Fruit fly (Drosophila melanogaster): Measurements from ENCODE around the gene ko.

ko gene

DNA sequence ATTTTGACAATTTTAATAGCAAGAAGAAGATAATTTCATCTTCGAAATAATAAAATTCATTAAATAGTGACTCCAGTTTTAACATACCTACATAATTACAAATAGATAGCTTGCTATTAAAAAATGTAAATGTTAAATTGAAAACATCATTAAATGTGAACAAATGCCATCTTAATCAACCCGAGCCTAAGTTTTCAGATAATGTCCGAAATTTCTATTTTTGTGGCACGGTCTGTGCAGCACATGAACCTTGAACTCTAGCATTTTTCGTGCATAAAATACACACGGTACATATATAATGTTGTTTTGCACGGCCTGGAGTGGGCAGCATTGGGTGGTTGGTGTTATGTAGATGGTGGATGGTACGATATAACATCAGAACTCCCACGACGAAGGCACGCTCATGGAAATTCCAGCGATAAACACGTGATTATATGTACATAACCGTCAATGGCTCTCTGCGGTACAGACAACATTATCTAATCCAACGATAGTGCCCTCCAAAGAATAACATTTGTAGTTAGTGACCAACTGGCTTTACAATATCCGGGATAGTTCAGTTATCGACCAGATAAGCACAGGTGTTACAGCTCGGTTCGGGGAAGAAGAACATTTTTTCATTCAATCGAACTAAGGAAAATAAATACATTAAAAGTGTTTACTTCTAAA is 80.8 kb downstream of the ko start:
- no peak for TF ChIP-seq noc (tag; optimal IDR thresholded peaks at IDR 0.05)

DNA sequence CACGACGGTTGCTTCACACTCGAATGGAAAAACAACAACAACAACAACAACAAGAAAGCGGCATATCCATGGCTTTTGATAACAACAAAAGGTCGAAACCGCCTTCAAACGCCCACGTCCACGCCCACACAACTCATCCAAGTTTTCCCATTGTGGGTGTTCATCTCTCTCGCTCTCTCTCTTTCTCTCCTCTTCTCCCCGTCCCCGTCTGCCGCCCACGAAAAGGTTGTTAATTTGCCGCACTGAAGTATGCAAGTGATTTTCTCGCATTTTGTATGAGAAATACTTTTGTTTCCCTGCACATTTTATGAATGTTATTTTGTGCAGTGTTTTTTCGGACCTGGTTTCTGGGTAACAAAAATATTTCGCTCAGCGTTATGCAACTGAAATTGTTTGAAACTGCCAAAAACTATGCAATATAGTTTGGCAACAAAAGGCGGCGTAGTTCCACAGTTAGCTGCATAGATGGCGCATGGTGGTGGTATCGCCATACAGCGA is 81.5 kb downstream of the ko start:
- TF ChIP-seq noc (tag; optimal IDR thresholded peaks at IDR 0.05) = no peak

dm6 chr3L:21047734-21048657 is 83.0 kb downstream of the ko start:
- no peak for TF ChIP-seq noc (tag; optimal IDR thresholded peaks at IDR 0.05)

DNA sequence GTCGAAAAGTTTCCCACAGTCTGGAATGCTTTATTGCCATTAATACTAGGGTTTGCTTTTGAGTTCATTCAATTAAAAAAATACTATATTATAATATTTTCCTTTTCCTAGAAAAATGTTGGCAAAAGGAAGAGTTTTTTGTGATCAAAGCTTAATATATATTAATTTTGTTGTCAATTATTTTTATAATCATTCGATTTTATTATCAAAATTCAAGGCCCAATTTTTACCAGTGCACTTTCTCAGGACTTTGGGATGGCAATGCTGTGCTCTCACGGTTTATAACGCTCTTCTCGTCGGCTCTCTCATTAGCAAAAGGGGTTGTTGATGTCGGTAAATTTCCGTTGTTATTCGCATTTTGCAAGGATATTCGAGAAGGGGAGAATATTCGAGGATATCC is 83.9 kb downstream of the ko start:
- no peak for TF ChIP-seq noc (tag; optimal IDR thresholded peaks at IDR 0.05)

dm6 chr3L:21046107-21046708 is 84.8 kb downstream of the ko start:
- no peak for TF ChIP-seq noc (tag; optimal IDR thresholded peaks at IDR 0.05)

dm6 chr3L:21044721-21045120 is 86.2 kb downstream of the ko start:
- no peak for TF ChIP-seq noc (tag; optimal IDR thresholded peaks at IDR 0.05)

DNA sequence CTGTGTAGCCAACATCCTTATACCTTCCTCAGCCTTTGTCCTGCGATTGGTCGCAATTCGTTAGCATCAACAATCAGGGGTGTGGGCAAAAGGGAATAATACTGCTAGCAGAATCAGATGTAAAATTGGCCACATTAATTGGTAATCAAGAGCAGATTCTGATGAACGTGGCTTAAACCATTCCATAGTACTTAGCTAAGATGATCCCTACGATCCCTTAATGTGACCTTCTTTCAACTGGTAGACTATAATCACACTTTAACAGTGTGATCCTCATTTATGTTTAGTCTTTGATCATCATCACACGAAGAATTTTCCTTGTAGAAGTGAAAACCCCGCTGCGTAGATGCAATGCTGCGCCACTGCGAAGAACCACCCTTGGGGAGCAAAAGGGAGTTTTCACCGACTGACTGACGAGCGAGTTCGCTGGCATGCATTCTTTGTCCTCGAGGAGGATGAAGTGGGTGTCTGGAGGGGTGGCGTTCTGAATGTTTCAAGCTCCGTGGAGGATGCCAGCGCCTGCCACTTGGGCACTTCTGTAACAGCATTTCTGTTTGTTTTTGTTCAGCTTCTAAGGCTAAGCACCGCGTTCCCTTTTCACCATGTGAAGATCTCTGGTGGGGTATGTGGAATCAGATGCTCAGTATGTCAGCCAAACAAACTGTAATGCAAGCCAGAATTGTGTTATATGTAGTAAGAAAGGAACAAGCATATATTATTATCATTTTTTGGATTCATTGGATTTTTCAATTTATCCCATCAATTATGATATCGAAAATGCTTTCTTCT is 86.9 kb downstream of the ko start:
- TF ChIP-seq noc (tag; optimal IDR thresholded peaks at IDR 0.05) = no peak

DNA sequence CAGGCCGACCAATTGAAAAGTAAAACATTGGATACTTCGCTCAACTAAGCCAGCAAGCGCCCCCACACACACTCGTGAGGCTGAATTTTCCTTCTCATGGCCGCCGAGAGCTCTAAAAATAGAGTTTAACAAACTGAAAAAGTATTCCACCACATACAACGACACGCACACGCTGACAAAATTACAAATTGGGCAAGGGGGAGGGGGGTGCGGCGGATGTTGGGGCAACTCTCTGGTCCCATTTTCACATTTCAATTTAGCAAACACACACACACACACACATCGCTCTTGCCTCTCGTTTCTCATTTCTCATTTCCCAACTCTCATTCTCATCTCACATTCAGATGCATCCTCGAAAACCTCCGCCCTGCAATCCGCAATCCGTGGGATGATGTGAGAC is 87.5 kb downstream of the ko start:
- TF ChIP-seq noc (tag; optimal IDR thresholded peaks at IDR 0.05) = no peak

- peak; percentile 7 for TF ChIP-seq noc (tag; optimal IDR thresholded peaks at IDR 0.05)
Measured at dm6 chr3L:21041952-21042933, 88.7 kb downstream of the ko start.

DNA sequence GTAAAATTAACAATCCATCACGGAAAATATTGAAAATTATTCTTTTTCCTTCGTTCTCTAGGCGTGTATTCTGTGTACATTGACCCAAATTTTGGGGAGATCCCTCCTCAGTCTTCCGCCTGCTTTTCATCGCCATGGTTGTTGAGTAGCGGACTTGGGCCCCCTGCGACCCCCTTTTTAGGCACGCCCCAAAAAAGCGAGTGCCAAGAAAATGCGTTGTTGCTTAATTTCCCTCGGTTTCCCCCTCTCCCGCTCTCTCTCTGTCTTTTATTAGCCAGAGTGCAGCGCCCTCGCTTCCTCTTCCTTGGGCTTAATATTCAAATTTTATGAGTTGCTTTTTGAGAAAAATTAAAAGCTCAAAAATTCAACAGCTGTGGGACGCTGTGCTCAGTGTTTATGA is 90.1 kb downstream of the ko start:
- no peak for TF ChIP-seq noc (tag; optimal IDR thresholded peaks at IDR 0.05)

- peak; percentile 84 for TF ChIP-seq noc (tag; optimal IDR thresholded peaks at IDR 0.05)
Measured at dm6 chr3L:21037404-21037803, 93.6 kb downstream of the ko start.

DNA sequence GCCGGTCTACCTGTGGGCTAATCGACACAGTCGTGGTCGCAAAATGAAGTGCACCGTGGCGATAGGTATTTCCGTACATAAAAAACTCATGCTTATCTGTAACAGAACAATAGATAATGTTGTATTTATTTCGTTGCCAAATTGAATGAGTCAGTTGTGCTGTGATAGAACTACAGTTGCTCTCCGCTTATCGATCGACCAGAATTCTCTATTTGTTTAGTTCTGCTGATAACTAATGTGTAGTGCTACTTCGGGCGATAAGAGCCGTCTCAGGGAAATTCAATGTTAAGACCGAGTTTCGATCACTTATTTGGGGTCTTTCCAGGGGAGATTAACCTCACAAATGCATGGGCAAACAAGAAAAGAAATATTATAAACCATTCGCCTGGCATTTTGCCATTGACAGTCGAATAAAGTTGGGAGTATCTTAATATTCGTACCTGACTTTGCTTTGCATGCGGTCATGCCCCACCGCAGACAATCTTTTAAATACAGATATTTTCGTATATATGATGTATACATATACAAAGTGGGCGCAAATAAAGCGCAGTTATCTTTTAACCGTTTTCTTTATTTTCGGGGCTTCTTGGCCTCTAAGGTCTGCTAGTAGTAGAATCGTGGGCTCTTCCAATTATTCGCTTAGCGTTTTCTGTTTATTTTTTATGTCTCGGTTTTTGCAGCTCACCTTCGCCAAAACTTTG is 94.6 kb downstream of the ko start:
- TF ChIP-seq noc (tag; optimal IDR thresholded peaks at IDR 0.05) = peak; percentile 54

DNA sequence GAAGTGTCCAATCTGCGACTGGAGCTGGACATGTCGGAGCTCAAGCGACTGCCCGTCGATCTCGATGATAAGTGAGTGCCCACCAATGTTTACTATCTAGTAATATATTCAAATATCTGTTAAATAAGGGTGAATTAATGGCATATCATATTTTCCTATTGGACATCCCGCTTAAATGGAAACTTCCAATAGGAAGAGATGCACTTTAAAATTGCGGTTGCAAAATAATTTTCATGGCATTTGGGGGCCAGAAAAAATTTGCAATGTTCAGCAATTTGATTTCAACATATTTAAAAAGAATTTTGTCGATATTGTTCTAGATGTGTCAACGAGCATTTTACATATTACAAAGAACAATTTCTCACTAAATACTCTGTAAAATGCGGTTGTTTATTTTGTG is 95.7 kb downstream of the ko start:
- no peak for TF ChIP-seq noc (tag; optimal IDR thresholded peaks at IDR 0.05)

Measured in whole organism, larva.